Fruit fly (Drosophila melanogaster) whole organism, adult: ENCODE measurements around the gene Ssl1.
A peak's percentile ranks its signal among the peaks of the same experiment; 100 is the strongest.

Experiments
- CG11617 ChIP-seq: fragments of 200-800 bp; sonication (Bioruptor generic); optimal IDR thresholded peaks from 2 replicates; lab custom pipeline; 2017; ENCODE audit warnings: mild to moderate bottlenecking, missing biosample characterization, missing genetic modification reagents, missing genetic modification characterization
- CG12768 ChIP-seq: fragments of 200-800 bp; sonication (Bioruptor generic); optimal IDR thresholded peaks from 2 replicates; lab custom pipeline; 2017; ENCODE audit warnings: missing biosample characterization, missing genetic modification characterization, mild to moderate bottlenecking, moderate library complexity, missing genetic modification reagents
- CG14711 ChIP-seq: fragments of 200-800 bp; sonication (Bioruptor generic); optimal IDR thresholded peaks from 2 replicates; lab custom pipeline; 2018; ENCODE audit warnings: missing biosample characterization, mild to moderate bottlenecking, missing genetic modification characterization, moderate library complexity
- CG1620 ChIP-seq: fragments of 200-800 bp; sonication (Bioruptor generic); optimal IDR thresholded peaks from 2 replicates; lab custom pipeline; 2016; ENCODE audit warnings: missing biosample characterization, missing genetic modification characterization
- CG33017 ChIP-seq: fragments of 200-800 bp; sonication (Bioruptor generic); optimal IDR thresholded peaks from 2 replicates; lab custom pipeline; 2018; ENCODE audit warnings: missing biosample characterization, mild to moderate bottlenecking, missing genetic modification characterization, moderate library complexity
- CG5204 ChIP-seq: fragments of 200-800 bp; sonication (Bioruptor generic); optimal IDR thresholded peaks from 2 replicates; lab custom pipeline; 2016; ENCODE audit warnings: missing biosample characterization, missing genetic modification characterization
- CG7045 ChIP-seq: fragments of 200-800 bp; sonication (Bioruptor generic); optimal IDR thresholded peaks from 2 replicates; lab custom pipeline; 2017; ENCODE audit warnings: missing biosample characterization, mild to moderate bottlenecking, missing genetic modification characterization
- CG7101 ChIP-seq: fragments of 200-800 bp; sonication (Bioruptor generic); optimal IDR thresholded peaks from 2 replicates; lab custom pipeline; 2018; ENCODE audit warnings: missing biosample characterization, mild to moderate bottlenecking, missing genetic modification characterization, moderate library complexity
- Clk ChIP-seq: fragments of 200-800 bp; sonication (Bioruptor generic); optimal IDR thresholded peaks from 2 replicates; lab custom pipeline; 2017; ENCODE audit warnings: missing biosample characterization, missing genetic modification characterization
- Crg-1 ChIP-seq: fragments of 200-800 bp; sonication (Bioruptor generic); optimal IDR thresholded peaks from 2 replicates; lab custom pipeline; 2016; ENCODE audit warnings: missing biosample characterization, missing genetic modification characterization
- Hr96 ChIP-seq: fragments of 200-800 bp; sonication (Bioruptor generic); optimal IDR thresholded peaks from 2 replicates; lab custom pipeline; 2016; ENCODE audit warnings: missing biosample characterization, missing genetic modification characterization
- Mnt ChIP-seq: fragments of 200-800 bp; sonication (Bioruptor generic); optimal IDR thresholded peaks from 2 replicates; lab custom pipeline; 2016; ENCODE audit warnings: missing biosample characterization, mild to moderate bottlenecking, missing genetic modification characterization
- bab1 ChIP-seq: fragments of 200-800 bp; sonication (Bioruptor generic); optimal IDR thresholded peaks from 3 replicates; lab custom pipeline; 2019; ENCODE audit warnings: missing biosample characterization, mild to moderate bottlenecking, missing genetic modification characterization, moderate library complexity
- cic ChIP-seq: fragments of 200-800 bp; sonication (Bioruptor generic); optimal IDR thresholded peaks from 2 replicates; lab custom pipeline; 2017; ENCODE audit warnings: missing biosample characterization, mild to moderate bottlenecking, missing genetic modification characterization, moderate library complexity
- cnc ChIP-seq, 2 experiments: fragments of >200 bp; optimal IDR thresholded peaks; 2 replicates each; lab custom pipeline; 2017
- kay ChIP-seq: fragments of 200-800 bp; sonication (Bioruptor generic); peaks from one replicate; lab custom pipeline; 2016; ENCODE audit warnings: missing biosample characterization, missing genetic modification characterization, borderline replicate concordance
- ovo ChIP-seq: fragments of 200-800 bp; sonication (Bioruptor generic); optimal IDR thresholded peaks from 2 replicates; lab custom pipeline; 2016; ENCODE audit warnings: missing biosample characterization, missing genetic modification characterization
- pad ChIP-seq: fragments of 200-800 bp; sonication (Bioruptor generic); optimal IDR thresholded peaks from 3 replicates; lab custom pipeline; 2017; ENCODE audit warnings: missing biosample characterization, missing genetic modification characterization, mild to moderate bottlenecking, moderate library complexity, missing genetic modification reagents
- tj ChIP-seq: fragments of 200-800 bp; sonication (Bioruptor generic); optimal IDR thresholded peaks from 3 replicates; lab custom pipeline; 2017; ENCODE audit warnings: missing biosample characterization, mild to moderate bottlenecking, missing genetic modification characterization, moderate library complexity
- toe ChIP-seq: fragments of 200-800 bp; sonication (Bioruptor generic); optimal IDR thresholded peaks from 2 replicates; lab custom pipeline; 2016; ENCODE audit warnings: missing biosample characterization, missing genetic modification characterization

Ssl1 gene

dm6 chr3L:22864254-22865060, 14.4 kb upstream of the Ssl1 start, which contains the start of gene CG33170:
TSS of gene CG33170 (plus strand) at chr3L:22864600.
- TF ChIP-seq Mnt = peak; percentile 13
- TF ChIP-seq ovo (GFP tag; lab: Kevin White, UChicago) = peak; percentile 57
- TF ChIP-seq cic (GFP tag; lab: Kevin White, UChicago) = peak; percentile 21
- TF ChIP-seq CG14711 (tag; lab: Kevin White, UChicago) = no peak
- TF ChIP-seq kay (GFP tag; lab: Kevin White, UChicago) = no peak
- no peak for TF ChIP-seq CG11617
- TF ChIP-seq cnc (optimal IDR thresholded peaks at IDR 0.05; lab: Kevin White, UChicago) = no peak
- TF ChIP-seq CG5204 (GFP tag; lab: Kevin White, UChicago) = no peak
- no peak for TF ChIP-seq CG12768 (GFP tag; lab: Kevin White, UChicago)
- TF ChIP-seq CG33017 (tag; lab: Kevin White, UChicago) = no peak
- no peak for TF ChIP-seq Clk
- TF ChIP-seq CG7045 (GFP tag; lab: Kevin White, UChicago) = no peak
- TF ChIP-seq Crg-1 (GFP tag; lab: Kevin White, UChicago) = no peak
- peak; percentile 70 for TF ChIP-seq bab1
- no peak for TF ChIP-seq CG1620
- TF ChIP-seq Hr96 (GFP tag; lab: Kevin White, UChicago) = no peak
- peak; percentile 91 for TF ChIP-seq tj
- TF ChIP-seq CG7101 (tag; lab: Kevin White, UChicago) = peak; percentile 10
- no peak for TF ChIP-seq toe (GFP tag; lab: Kevin White, UChicago)
- peak; percentile 7 for TF ChIP-seq pad (GFP tag; lab: Kevin White, UChicago)

- TF ChIP-seq CG7045 (GFP tag; lab: Kevin White, UChicago) (peak; percentile 45), CG14711 (tag; lab: Kevin White, UChicago) (peak; percentile 28), Hr96 (GFP tag; lab: Kevin White, UChicago) (no peak), CG33017 (tag; lab: Kevin White, UChicago) (peak; percentile 70), toe (GFP tag; lab: Kevin White, UChicago) (no peak), pad (GFP tag; lab: Kevin White, UChicago) (no peak), CG5204 (GFP tag; lab: Kevin White, UChicago) (no peak), Clk (no peak), kay (GFP tag; lab: Kevin White, UChicago) (peak; percentile 89), CG7101 (tag; lab: Kevin White, UChicago) (peak; percentile 34), CG11617 (peak; percentile 20), CG1620 (no peak), tj (no peak), Crg-1 (GFP tag; lab: Kevin White, UChicago) (no peak), cic (GFP tag; lab: Kevin White, UChicago) (no peak), cnc (optimal IDR thresholded peaks at IDR 0.05; lab: Kevin White, UChicago) (no peak), CG12768 (GFP tag; lab: Kevin White, UChicago) (peak; percentile 36), Mnt (no peak), bab1 (peak; percentile 16), ovo (GFP tag; lab: Kevin White, UChicago) (no peak)
Observed at dm6 chr3L:22865061-22865418, 13.8 kb upstream of the Ssl1 start.

dm6 chr3L:22868070-22868469, 10.8 kb upstream of the Ssl1 start, which contains the start of gene EMC4:
TSS of gene EMC4 (minus strand) at chr3L:22868243.
- TF ChIP-seq cic (GFP tag; lab: Kevin White, UChicago) (peak; percentile 56), ovo (GFP tag; lab: Kevin White, UChicago) (no peak), CG7101 (tag; lab: Kevin White, UChicago) (peak; percentile 74), Hr96 (GFP tag; lab: Kevin White, UChicago) (no peak), bab1 (peak; percentile 70), CG7045 (GFP tag; lab: Kevin White, UChicago) (peak; percentile 56), kay (GFP tag; lab: Kevin White, UChicago) (no peak), Crg-1 (GFP tag; lab: Kevin White, UChicago) (peak; percentile 86), pad (GFP tag; lab: Kevin White, UChicago) (peak; percentile 69), Mnt (peak; percentile 79), CG12768 (GFP tag; lab: Kevin White, UChicago) (peak; percentile 75), CG5204 (GFP tag; lab: Kevin White, UChicago) (no peak), CG33017 (tag; lab: Kevin White, UChicago) (peak; percentile 57), CG14711 (tag; lab: Kevin White, UChicago) (peak; percentile 67), tj (peak; percentile 7), CG11617 (peak; percentile 43), CG1620 (peak; percentile 80), Clk (peak; percentile 17)

- no peak for TF ChIP-seq CG14711 (tag; lab: Kevin White, UChicago)
- TF ChIP-seq Crg-1 (GFP tag; lab: Kevin White, UChicago) = no peak
- no peak for TF ChIP-seq CG7045 (GFP tag; lab: Kevin White, UChicago)
- TF ChIP-seq Mnt = peak; percentile 39
Observed at dm6 chr3L:22870378-22870777, 8.5 kb upstream of the Ssl1 start.

- TF ChIP-seq CG14711 (tag; lab: Kevin White, UChicago) (peak; percentile 94), CG12768 (GFP tag; lab: Kevin White, UChicago) (peak; percentile 61), CG11617 (peak; percentile 13), CG7045 (GFP tag; lab: Kevin White, UChicago) (peak; percentile 35), tj (peak; percentile 10), ovo (GFP tag; lab: Kevin White, UChicago) (no peak), CG33017 (tag; lab: Kevin White, UChicago) (no peak)
Observed at dm6 chr3L:22871030-22871844, 7.7 kb upstream of the Ssl1 start.
